Worm (Caenorhabditis elegans): ENCODE data around the gene Y70C5A.2.

Gene Y70C5A.2

ce11 chrV:16635911-16636310 is 12.9 kb upstream of the Y70C5A.2 start, which contains the start of gene mltn-11:
Gene mltn-11 (plus strand): TSS chrV:16636186.
- TF ChIP-seq alr-1 (tag; optimal IDR thresholded peaks at IDR 0.05) = no peak
- no peak for TF ChIP-seq mbf-1 (tag; optimal IDR thresholded peaks at IDR 0.05)
- no peak for TF ChIP-seq lin-39 (tag; optimal IDR thresholded peaks at IDR 0.05)
- TF ChIP-seq ceh-16 (tag; optimal IDR thresholded peaks at IDR 0.05) = no peak
- no peak for TF ChIP-seq elt-3 (tag; optimal IDR thresholded peaks at IDR 0.05)
- no peak for TF ChIP-seq C34F6.9 (tag; optimal IDR thresholded peaks at IDR 0.05)
- no peak for TF ChIP-seq aly-2 (tag; optimal IDR thresholded peaks at IDR 0.05)
- TF ChIP-seq fos-1 (tag; optimal IDR thresholded peaks at IDR 0.05) = no peak
- no peak for TF ChIP-seq snpc-4 (tag; optimal IDR thresholded peaks at IDR 0.05)
- no peak for TF ChIP-seq gmeb-1 (tag; optimal IDR thresholded peaks at IDR 0.05)
- TF ChIP-seq ama-1 (optimal IDR thresholded peaks at IDR 0.05) = no peak
- TF ChIP-seq ztf-11 (tag; optimal IDR thresholded peaks at IDR 0.05) = no peak
- no peak for TF ChIP-seq ceh-82 (tag; optimal IDR thresholded peaks at IDR 0.05)
- no peak for TF ChIP-seq crh-2 (tag; optimal IDR thresholded peaks at IDR 0.05)
- no peak for TF ChIP-seq ZK546.5 (tag; optimal IDR thresholded peaks at IDR 0.05)
- no peak for TF ChIP-seq sma-9 (GFP tag; optimal IDR thresholded peaks at IDR 0.05)
- no peak for TF ChIP-seq sma-9 (tag; optimal IDR thresholded peaks at IDR 0.05)
- no peak for TF ChIP-seq unc-62 (GFP tag; optimal IDR thresholded peaks at IDR 0.05)
- no peak for TF ChIP-seq F13H6.1 (tag; optimal IDR thresholded peaks at IDR 0.05)

- TF ChIP-seq sma-9 (GFP tag; optimal IDR thresholded peaks at IDR 0.05) = no peak
- no peak for TF ChIP-seq sma-9 (tag; optimal IDR thresholded peaks at IDR 0.05)
- TF ChIP-seq nhr-10 (tag; optimal IDR thresholded peaks at IDR 0.05) = no peak
- TF ChIP-seq nhr-129 (tag; optimal IDR thresholded peaks at IDR 0.05) = no peak
- TF ChIP-seq elt-3 (tag; optimal IDR thresholded peaks at IDR 0.05) = no peak
- TF ChIP-seq snpc-4 (tag; optimal IDR thresholded peaks at IDR 0.05) = no peak
- TF ChIP-seq ceh-82 (tag; optimal IDR thresholded peaks at IDR 0.05) = no peak
- no peak for TF ChIP-seq ZK546.5 (tag; optimal IDR thresholded peaks at IDR 0.05)
- no peak for TF ChIP-seq ztf-11 (tag; optimal IDR thresholded peaks at IDR 0.05)
- TF ChIP-seq nhr-23 (tag; optimal IDR thresholded peaks at IDR 0.05) = no peak
- no peak for TF ChIP-seq elt-1 (tag; optimal IDR thresholded peaks at IDR 0.05)
- no peak for TF ChIP-seq mbf-1 (tag; optimal IDR thresholded peaks at IDR 0.05)
- TF ChIP-seq ztf-4 (tag; optimal IDR thresholded peaks at IDR 0.05) = no peak
- no peak for TF ChIP-seq skn-1 (tag; optimal IDR thresholded peaks at IDR 0.05)
- TF ChIP-seq zag-1 (tag; optimal IDR thresholded peaks at IDR 0.05) = no peak
Measured at ce11 chrV:16629600-16629999, 6.6 kb upstream of the Y70C5A.2 start, which contains the start of gene srd-21. Gene srd-21 (plus strand): TSS chrV:16629900.

ce11 chrV:16628991-16629390 is 6.0 kb upstream of the Y70C5A.2 start, which contains the start of gene W06G6.2:
Gene W06G6.2 (plus strand): TSS chrV:16629291.
- TF ChIP-seq ztf-4 (tag; optimal IDR thresholded peaks at IDR 0.05) = no peak
- no peak for TF ChIP-seq nhr-12 (tag; optimal IDR thresholded peaks at IDR 0.05)
- no peak for TF ChIP-seq egl-27 (tag; optimal IDR thresholded peaks at IDR 0.05)
- no peak for TF ChIP-seq C34F6.9 (tag; optimal IDR thresholded peaks at IDR 0.05)

ce11 chrV:16627962-16628361 is 5.0 kb upstream of the Y70C5A.2 start, which contains the start of gene oac-53:
Gene oac-53 (minus strand): TSS chrV:16627970.
- TF ChIP-seq F13H6.1 (tag; optimal IDR thresholded peaks at IDR 0.05) (no peak), elt-3 (tag; optimal IDR thresholded peaks at IDR 0.05) (no peak), fos-1 (tag; optimal IDR thresholded peaks at IDR 0.05) (peak; percentile 69)

- TF ChIP-seq nhr-6 (tag; optimal IDR thresholded peaks at IDR 0.05) (no peak), unc-39 (tag; optimal IDR thresholded peaks at IDR 0.05) (no peak), F13H6.1 (tag; optimal IDR thresholded peaks at IDR 0.05) (no peak), Y55F3AM.14 (GFP tag; optimal IDR thresholded peaks at IDR 0.05) (no peak), unc-55 (GFP tag; optimal IDR thresholded peaks at IDR 0.05) (no peak), sma-3 (GFP tag; optimal IDR thresholded peaks at IDR 0.05) (no peak), sma-9 (GFP tag; optimal IDR thresholded peaks at IDR 0.05) (no peak), sma-9 (tag; optimal IDR thresholded peaks at IDR 0.05) (no peak), lin-11 (tag; optimal IDR thresholded peaks at IDR 0.05) (no peak), nhr-23 (tag; optimal IDR thresholded peaks at IDR 0.05) (no peak), lin-39 (tag; optimal IDR thresholded peaks at IDR 0.05) (no peak), ztf-1 (GFP tag; conservative IDR thresholded peaks at IDR 0.05) (no peak), mab-5 (tag; optimal IDR thresholded peaks at IDR 0.05) (no peak), lin-13 (GFP tag; optimal IDR thresholded peaks at IDR 0.05) (no peak), nhr-237 (tag; optimal IDR thresholded peaks at IDR 0.05) (no peak), nhr-129 (tag; optimal IDR thresholded peaks at IDR 0.05) (no peak), ceh-16 (tag; optimal IDR thresholded peaks at IDR 0.05) (no peak), crh-2 (tag; optimal IDR thresholded peaks at IDR 0.05) (no peak), nhr-11 (tag; optimal IDR thresholded peaks at IDR 0.05) (no peak), lsy-2 (tag; optimal IDR thresholded peaks at IDR 0.05) (no peak)
Measured at ce11 chrV:16621894-16622293, 1.1 kb downstream of the Y70C5A.2 start.

All from whole organism, L2 larva.